Worm (Caenorhabditis elegans) whole organism, late embryonic: Measurements from ENCODE around the gene E02H1.6.

Experiments
- K09A11.1 ChIP-seq: sonication (generic microtip); optimal IDR thresholded peaks from 2 replicates; lab custom pipeline; 2017; ENCODE audit warnings: antibody characterized with exemption, mild to moderate bottlenecking, missing genetic modification characterization, missing compliant biosample characterization; ENCODE audit not compliant: insufficient read depth
- ama-1 ChIP-seq: fragments of 150-350 bp; optimal IDR thresholded peaks from 2 replicates; lab custom pipeline; 2014
- ceh-18 ChIP-seq: sonication (generic microtip); optimal IDR thresholded peaks from 2 replicates; lab custom pipeline; 2016; ENCODE audit warnings: missing genetic modification characterization, missing compliant biosample characterization
- ceh-19 ChIP-seq: fragments of 200-800 bp; sonication (Bioruptor generic); optimal IDR thresholded peaks from 2 replicates; lab custom pipeline; 2018; ENCODE audit warnings: mild to moderate bottlenecking, missing genetic modification characterization, missing compliant biosample characterization
- ceh-22 ChIP-seq: sonication (generic microtip); optimal IDR thresholded peaks from 2 replicates; lab custom pipeline; 2017; ENCODE audit warnings: missing biosample characterization, missing genetic modification characterization
- ceh-24 ChIP-seq: sonication (generic microtip); optimal IDR thresholded peaks from 2 replicates; lab custom pipeline; 2016; ENCODE audit warnings: mild to moderate bottlenecking, missing genetic modification characterization, missing compliant biosample characterization
- ceh-31 ChIP-seq: sonication (generic microtip); optimal IDR thresholded peaks from 2 replicates; lab custom pipeline; 2016; ENCODE audit warnings: missing genetic modification characterization, missing compliant biosample characterization
- ceh-34 ChIP-seq: sonication (generic microtip); optimal IDR thresholded peaks from 2 replicates; lab custom pipeline; 2016; ENCODE audit warnings: mild to moderate bottlenecking, missing genetic modification characterization, missing compliant biosample characterization
- ceh-45 ChIP-seq: fragments of 200-800 bp; sonication (Bioruptor generic); IDR thresholded peaks from 2 replicates; pipeline ENCODE4 v1.3.6; 2022; ENCODE audit warnings: missing genetic modification reagents, missing genetic modification characterization, missing compliant biosample characterization
- ceh-48 ChIP-seq: sonication (generic microtip); optimal IDR thresholded peaks from 2 replicates; lab custom pipeline; 2016; ENCODE audit warnings: missing genetic modification characterization, inconsistent platforms, missing compliant biosample characterization
- ceh-6 ChIP-seq: fragments of 200-800 bp; sonication (Bioruptor generic); optimal IDR thresholded peaks from 2 replicates; lab custom pipeline; 2018; ENCODE audit warnings: mild to moderate bottlenecking, missing genetic modification characterization, missing compliant biosample characterization
- ceh-9 ChIP-seq: sonication (generic microtip); optimal IDR thresholded peaks from 2 replicates; lab custom pipeline; 2016; ENCODE audit warnings: mild to moderate bottlenecking, missing genetic modification characterization, inconsistent platforms, missing compliant biosample characterization
- dmd-4 ChIP-seq: sonication (generic microtip); optimal IDR thresholded peaks from 2 replicates; lab custom pipeline; 2016; ENCODE audit warnings: borderline replicate concordance, missing genetic modification characterization, missing compliant biosample characterization
- elt-4 ChIP-seq: sonication (generic microtip); optimal IDR thresholded peaks from 2 replicates; lab custom pipeline; 2016; ENCODE audit warnings: missing genetic modification characterization, missing compliant biosample characterization
- ets-4 ChIP-seq: sonication (generic microtip); optimal IDR thresholded peaks from 2 replicates; lab custom pipeline; 2016; ENCODE audit warnings: missing genetic modification characterization, missing compliant biosample characterization
- eyg-1 ChIP-seq: sonication (generic microtip); optimal IDR thresholded peaks from 2 replicates; lab custom pipeline; 2016; ENCODE audit warnings: missing genotype, missing genetic modification characterization, missing compliant biosample characterization
- fax-1 ChIP-seq: sonication (generic microtip); optimal IDR thresholded peaks from 2 replicates; lab custom pipeline; 2016; ENCODE audit warnings: missing genotype, missing genetic modification characterization, missing compliant biosample characterization
- fkh-6 ChIP-seq: sonication (generic microtip); optimal IDR thresholded peaks from 2 replicates; lab custom pipeline; 2016; ENCODE audit warnings: missing genetic modification characterization, missing compliant biosample characterization
- gmeb-2 ChIP-seq: sonication (generic microtip); optimal IDR thresholded peaks from 2 replicates; lab custom pipeline; 2016; ENCODE audit warnings: missing genetic modification characterization, inconsistent platforms, missing compliant biosample characterization
- hlh-15 ChIP-seq: sonication (generic microtip); optimal IDR thresholded peaks from 2 replicates; lab custom pipeline; 2016; ENCODE audit warnings: missing genetic modification characterization, missing compliant biosample characterization
- hlh-30 ChIP-seq: sonication (generic microtip); optimal IDR thresholded peaks from 2 replicates; lab custom pipeline; 2017; ENCODE audit warnings: antibody characterized with exemption, missing genetic modification characterization, missing compliant biosample characterization; ENCODE audit not compliant: insufficient read depth
- hlh-8 ChIP-seq: sonication (generic microtip); optimal IDR thresholded peaks from 2 replicates; lab custom pipeline; 2016; ENCODE audit warnings: missing genotype, missing genetic modification characterization, missing compliant biosample characterization
- lim-6 ChIP-seq: sonication (generic microtip); optimal IDR thresholded peaks from 2 replicates; lab custom pipeline; 2016; ENCODE audit warnings: missing genetic modification characterization, missing compliant biosample characterization
- lin-11 ChIP-seq: fragments of 200-800 bp; sonication (Bioruptor generic); optimal IDR thresholded peaks from 2 replicates; lab custom pipeline; 2018; ENCODE audit warnings: mild to moderate bottlenecking, missing genetic modification characterization, missing compliant biosample characterization
- madf-2 ChIP-seq: sonication (generic microtip); optimal IDR thresholded peaks from 2 replicates; lab custom pipeline; 2017; ENCODE audit warnings: missing genetic modification characterization, missing compliant biosample characterization
- mec-3 ChIP-seq: sonication (generic microtip); optimal IDR thresholded peaks from 2 replicates; lab custom pipeline; 2016; ENCODE audit warnings: borderline replicate concordance, missing genetic modification characterization, missing compliant biosample characterization
- nhr-11 ChIP-seq: fragments of 150-350 bp; optimal IDR thresholded peaks from 2 replicates; lab custom pipeline; 2014; ENCODE audit warnings: missing biosample characterization, missing genetic modification characterization
- nhr-232 ChIP-seq: sonication (generic microtip); optimal IDR thresholded peaks from 2 replicates; lab custom pipeline; 2016; ENCODE audit warnings: missing genetic modification characterization, missing compliant biosample characterization
- npax-4 ChIP-seq: sonication (generic microtip); optimal IDR thresholded peaks from 2 replicates; lab custom pipeline; 2016; ENCODE audit warnings: missing genetic modification characterization, missing compliant biosample characterization
- odd-2 ChIP-seq: sonication (generic microtip); optimal IDR thresholded peaks from 2 replicates; lab custom pipeline; 2017; ENCODE audit warnings: antibody characterized with exemption, mild to moderate bottlenecking, missing genetic modification characterization, missing compliant biosample characterization
- pag-3 ChIP-seq: sonication (generic microtip); optimal IDR thresholded peaks from 2 replicates; lab custom pipeline; 2016; ENCODE audit warnings: missing compliant biosample characterization, missing genetic modification characterization, borderline replicate concordance
- pat-9 ChIP-seq: fragments of 200-800 bp; sonication (Bioruptor generic); optimal IDR thresholded peaks from 2 replicates; lab custom pipeline; 2018; ENCODE audit warnings: mild to moderate bottlenecking, missing genetic modification characterization, moderate library complexity, missing compliant biosample characterization
- pax-1 ChIP-seq: fragments of 150-350 bp; optimal IDR thresholded peaks from 2 replicates; lab custom pipeline; 2014; ENCODE audit warnings: missing biosample characterization, missing genetic modification characterization
- pha-4 ChIP-seq: fragments of 150-350 bp; optimal IDR thresholded peaks from 2 replicates; lab custom pipeline; 2018; ENCODE audit warnings: missing biosample characterization, missing genetic modification reagents, missing genetic modification characterization
- pqm-1 ChIP-seq: sonication (generic microtip); optimal IDR thresholded peaks from 2 replicates; lab custom pipeline; 2016; ENCODE audit warnings: missing genetic modification characterization, missing compliant biosample characterization
- pros-1 ChIP-seq: fragments of 150-350 bp; optimal IDR thresholded peaks from 2 replicates; lab custom pipeline; 2014; ENCODE audit warnings: missing biosample characterization, missing genetic modification reagents, missing genetic modification characterization
- rnt-1 ChIP-seq: sonication (generic microtip); optimal IDR thresholded peaks from 2 replicates; lab custom pipeline; 2016; ENCODE audit warnings: missing genetic modification characterization, missing compliant biosample characterization
- sox-2 ChIP-seq: fragments of 200-800 bp; sonication (Bioruptor generic); IDR thresholded peaks from 2 replicates; pipeline ENCODE4 v1.3.6; 2022; ENCODE audit warnings: missing genetic modification reagents, missing genetic modification characterization, missing compliant biosample characterization
- tbx-2 ChIP-seq: sonication (generic microtip); optimal IDR thresholded peaks from 2 replicates; lab custom pipeline; 2016; ENCODE audit warnings: missing genetic modification characterization, missing compliant biosample characterization
- tbx-7 ChIP-seq: sonication (generic microtip); optimal IDR thresholded peaks from 2 replicates; lab custom pipeline; 2016; ENCODE audit warnings: missing genotype, missing genetic modification characterization, missing compliant biosample characterization
- unc-3 ChIP-seq, 2 experiments: fragments of 200-800 bp in 1 of 2; sonication (Bioruptor generic) in 1 of 2; sonication (generic microtip) in 1 of 2; conservative IDR thresholded peaks in 1 of 2; optimal IDR thresholded peaks in 1 of 2; 2 replicates each; pipeline versions ENCODE4 v1.3.6 to Lab custom; 2016 to 2022; ENCODE audit warnings: missing compliant biosample characterization in 2 of 2, missing genetic modification characterization in 2 of 2, missing genetic modification reagents in 1 of 2
- unc-42 ChIP-seq: sonication (generic microtip); optimal IDR thresholded peaks from 2 replicates; lab custom pipeline; 2016; ENCODE audit warnings: missing genotype, missing genetic modification characterization, missing compliant biosample characterization
- unc-55 ChIP-seq: sonication (generic microtip); optimal IDR thresholded peaks from 2 replicates; lab custom pipeline; 2017; ENCODE audit warnings: missing biosample characterization, missing genetic modification reagents, missing genetic modification characterization
- unc-86 ChIP-seq: sonication (generic microtip); optimal IDR thresholded peaks from 2 replicates; lab custom pipeline; 2016; ENCODE audit warnings: missing genetic modification characterization, missing compliant biosample characterization
- zip-5 ChIP-seq: sonication (generic microtip); optimal IDR thresholded peaks from 2 replicates; lab custom pipeline; 2016; ENCODE audit warnings: missing genetic modification characterization, missing compliant biosample characterization

Gene E02H1.6

DNA sequence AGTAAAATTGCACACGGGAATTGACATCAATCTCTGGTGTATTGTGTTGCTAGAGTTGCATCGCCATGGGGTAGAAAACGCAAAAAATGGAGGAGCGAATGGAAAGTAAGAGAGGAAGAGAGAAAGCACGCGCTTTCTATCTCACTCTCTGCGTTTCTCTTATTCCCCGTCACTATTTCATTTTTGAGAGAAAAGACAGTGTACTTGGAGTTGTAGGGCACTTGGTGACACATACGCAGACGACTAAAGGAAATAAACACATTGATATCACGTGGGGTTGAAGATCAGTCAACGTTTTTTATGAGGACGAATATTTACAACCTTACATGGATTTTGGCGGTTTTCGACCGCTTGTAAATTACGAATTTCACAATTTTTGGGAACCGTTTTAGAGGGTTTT lies 6.9 kb downstream of the E02H1.6 start (continued):
- TF ChIP-seq ceh-22 (tag; lab: Kevin White, UChicago) = no peak
- no peak for TF ChIP-seq lin-11
- no peak for TF ChIP-seq madf-2
- no peak for TF ChIP-seq ceh-48 (tag; lab: Kevin White, UChicago)
- no peak for TF ChIP-seq ceh-6 (GFP tag; lab: Kevin White, UChicago)
- no peak for TF ChIP-seq ama-1 (lab: Kevin White, UChicago)
- TF ChIP-seq ceh-19 = no peak
- TF ChIP-seq pax-1 (tag; lab: Kevin White, UChicago) = peak; percentile 32
- peak; percentile 41 for TF ChIP-seq ceh-31 (tag; lab: Kevin White, UChicago)
- peak; percentile 55 for TF ChIP-seq tbx-2 (tag; lab: Kevin White, UChicago)
- no peak for TF ChIP-seq K09A11.1 (tag; lab: Kevin White, UChicago)
- TF ChIP-seq unc-55 (GFP tag; lab: Kevin White, UChicago) = peak; percentile 85
- no peak for TF ChIP-seq fax-1 (tag; lab: Kevin White, UChicago)
- no peak for TF ChIP-seq npax-4 (tag; lab: Kevin White, UChicago)
- TF ChIP-seq ets-4 (tag; lab: Kevin White, UChicago) = no peak
- TF ChIP-seq rnt-1 (tag; lab: Kevin White, UChicago) = peak; percentile 42
- peak; percentile 33 for TF ChIP-seq unc-42 (tag; lab: Kevin White, UChicago)
- no peak for TF ChIP-seq pat-9 (tag; lab: Kevin White, UChicago)
- no peak for TF ChIP-seq ceh-9
- no peak for TF ChIP-seq mec-3 (tag; lab: Kevin White, UChicago)
- TF ChIP-seq elt-4 (tag; lab: Kevin White, UChicago) = no peak
- peak; percentile 96 for TF ChIP-seq hlh-30
- TF ChIP-seq hlh-15 (tag; lab: Kevin White, UChicago) = no peak
- TF ChIP-seq nhr-232 (tag; lab: Kevin White, UChicago) = no peak
- TF ChIP-seq ceh-18 (tag; lab: Kevin White, UChicago) = peak; percentile 84
- no peak for TF ChIP-seq pag-3 (tag; lab: Kevin White, UChicago)
- TF ChIP-seq pha-4 (tag; lab: Kevin White, UChicago) = no peak
- no peak for TF ChIP-seq gmeb-2 (tag; lab: Kevin White, UChicago)
- no peak for TF ChIP-seq nhr-11 (tag; lab: Kevin White, UChicago)
- no peak for TF ChIP-seq sox-2
- no peak for TF ChIP-seq fkh-6

DNA sequence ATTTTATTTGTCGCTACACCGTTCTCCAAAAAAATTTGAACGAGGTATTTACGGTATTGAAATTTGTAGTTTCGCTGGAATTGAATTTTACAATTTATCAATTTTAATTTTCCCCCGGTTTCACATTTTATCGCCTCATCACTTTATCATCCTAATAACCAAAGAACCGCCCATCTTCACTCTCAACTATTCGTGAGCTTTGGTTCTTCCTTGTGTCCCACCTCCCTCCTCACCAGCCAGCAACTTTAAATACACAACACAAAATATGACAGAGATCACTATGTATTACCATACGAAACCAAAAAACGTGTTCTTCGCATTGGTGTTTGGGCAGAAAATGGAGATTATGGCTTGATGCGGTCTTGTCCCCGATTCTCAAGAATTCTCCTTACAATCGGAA lies 7.6 kb downstream of the E02H1.6 start:
- no peak for TF ChIP-seq ets-4 (tag; lab: Kevin White, UChicago)
- TF ChIP-seq ceh-45 = no peak
- TF ChIP-seq tbx-7 (tag; lab: Kevin White, UChicago) = no peak
- no peak for TF ChIP-seq zip-5 (tag; lab: Kevin White, UChicago)
- TF ChIP-seq sox-2 = no peak
- TF ChIP-seq, all 69 proteins: peak for 0

DNA sequence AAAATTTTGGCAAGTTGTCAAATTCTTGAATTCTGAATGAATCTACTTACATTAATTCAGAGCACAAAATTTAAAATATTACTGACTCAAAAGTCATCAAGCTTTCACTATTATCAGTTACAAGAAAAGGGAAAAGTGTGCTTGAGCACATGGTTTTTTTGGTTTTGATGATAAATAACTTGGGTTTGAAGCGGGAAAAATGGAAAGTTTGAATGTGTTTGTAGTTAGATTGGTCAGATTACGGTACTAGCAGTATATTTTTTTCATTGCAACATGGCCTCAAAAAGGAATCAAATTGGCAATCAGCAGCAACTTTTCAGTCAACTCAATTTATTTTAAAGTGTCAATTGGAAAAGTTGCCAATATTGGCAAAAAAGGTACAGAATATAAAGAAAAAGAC lies 8.2 kb downstream of the E02H1.6 start:
- no peak for TF ChIP-seq lim-6 (tag; lab: Kevin White, UChicago)
- TF ChIP-seq nhr-232 (tag; lab: Kevin White, UChicago) = no peak
- no peak for TF ChIP-seq eyg-1 (tag; lab: Kevin White, UChicago)
- no peak for TF ChIP-seq odd-2 (tag; lab: Kevin White, UChicago)
- TF ChIP-seq dmd-4 = no peak
- no peak for TF ChIP-seq hlh-8
- no peak for TF ChIP-seq fax-1 (tag; lab: Kevin White, UChicago)
- TF ChIP-seq unc-3 (GFP tag; conservative IDR thresholded peaks at IDR 0.05; lab: Robert Waterston, UW) = no peak
- no peak for TF ChIP-seq unc-3 (tag; optimal IDR thresholded peaks at IDR 0.05; lab: Kevin White, UChicago)
- no peak for TF ChIP-seq sox-2
- no peak for TF ChIP-seq ceh-24
- no peak for TF ChIP-seq pag-3 (tag; lab: Kevin White, UChicago)
- no peak for TF ChIP-seq pqm-1 (tag; lab: Kevin White, UChicago)
- no peak for TF ChIP-seq ceh-34
- no peak for TF ChIP-seq unc-86
- no peak for TF ChIP-seq pros-1 (tag; lab: Kevin White, UChicago)
- no peak for TF ChIP-seq hlh-30
